Worm (Caenorhabditis elegans) whole organism, L1 larva: Measurements from ENCODE around the gene sec-24.1.

Source experiments
- alr-1 ChIP-seq: fragments of 200-800 bp; sonication (Bioruptor generic); optimal IDR thresholded peaks from 2 replicates; lab custom pipeline; 2018; ENCODE audit warnings: borderline replicate concordance, mild to moderate bottlenecking, missing genetic modification characterization, missing compliant biosample characterization
- aly-2 ChIP-seq: fragments of 150-350 bp; optimal IDR thresholded peaks from 2 replicates; lab custom pipeline; 2014; ENCODE audit warnings: missing biosample characterization, missing genetic modification characterization
- ama-1 ChIP-seq: fragments of 150-350 bp; optimal IDR thresholded peaks from 2 replicates; lab custom pipeline; 2014
- elt-2 ChIP-seq: sonication (generic microtip); optimal IDR thresholded peaks from 2 replicates; lab custom pipeline; 2016; ENCODE audit warnings: missing genetic modification characterization, mild to moderate bottlenecking, inconsistent platforms, missing compliant biosample characterization, missing genetic modification reagents
- lin-39 ChIP-seq: fragments of 150-350 bp; optimal IDR thresholded peaks from 2 replicates; lab custom pipeline; 2014; ENCODE audit warnings: missing biosample characterization, missing genetic modification reagents, missing genetic modification characterization
- nhr-20 ChIP-seq: sonication (generic microtip); optimal IDR thresholded peaks from 2 replicates; lab custom pipeline; 2016; ENCODE audit warnings: mild to moderate bottlenecking, missing genetic modification characterization, missing compliant biosample characterization
- nhr-28 ChIP-seq: fragments of 150-350 bp; optimal IDR thresholded peaks from 2 replicates; lab custom pipeline; 2014; ENCODE audit warnings: missing biosample characterization, missing genetic modification characterization
- nhr-77 ChIP-seq: fragments of 150-350 bp; optimal IDR thresholded peaks from 2 replicates; lab custom pipeline; 2014; ENCODE audit warnings: missing biosample characterization, missing genetic modification characterization
- snpc-4 ChIP-seq: fragments of 150-350 bp; optimal IDR thresholded peaks from 2 replicates; lab custom pipeline; 2014; ENCODE audit warnings: missing biosample characterization, missing genetic modification characterization
- zag-1 ChIP-seq: fragments of 150-350 bp; optimal IDR thresholded peaks from 2 replicates; lab custom pipeline; 2014; ENCODE audit warnings: missing biosample characterization, missing genetic modification characterization
- ztf-4 ChIP-seq: fragments of 150-350 bp; optimal IDR thresholded peaks from 2 replicates; lab custom pipeline; 2014; ENCODE audit warnings: missing biosample characterization, missing genetic modification characterization

ce11 chrIV:11599717-11600116 is 33.7 kb upstream of the sec-24.1 start:
- TF ChIP-seq nhr-28 (tag; lab: Kevin White, UChicago) (no peak), nhr-77 (no peak), ama-1 (no peak), ztf-4 (tag; lab: Kevin White, UChicago) (no peak), snpc-4 (tag; lab: Kevin White, UChicago) (no peak), zag-1 (tag; lab: Kevin White, UChicago) (no peak), lin-39 (no peak), nhr-20 (no peak), alr-1 (tag; lab: Kevin White, UChicago) (no peak), elt-2 (tag; lab: Kevin White, UChicago) (no peak), aly-2 (tag; lab: Kevin White, UChicago) (no peak)
